Fruit fly (Drosophila melanogaster): Measurements from ENCODE around the gene CG32554.

DNA sequence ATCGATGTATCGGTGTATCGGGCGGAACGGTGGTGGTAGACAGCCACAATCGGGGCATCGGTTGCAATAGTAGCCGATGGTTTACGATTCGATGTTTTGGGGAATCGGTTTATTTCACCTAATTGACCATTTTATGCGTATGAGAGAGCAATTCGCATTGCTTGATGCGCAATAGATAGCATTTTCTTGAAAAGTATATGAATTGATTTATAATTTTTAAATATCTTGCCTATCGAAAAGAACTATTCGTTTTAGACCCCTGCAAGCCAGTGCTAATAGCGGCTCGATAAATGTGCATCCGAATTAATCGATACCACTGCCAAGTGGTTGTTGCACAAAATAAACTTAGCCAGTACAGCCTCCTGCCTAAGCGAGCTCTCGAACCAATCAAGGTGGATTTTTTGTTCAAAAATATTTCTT lies 34.7 kb upstream of the CG32554 start, which contains the start of gene mnb:
- TF ChIP-seq ttk (optimal IDR thresholded peaks at IDR 0.05) (no peak), h (optimal IDR thresholded peaks at IDR 0.05) (no peak), Myc (optimal IDR thresholded peaks at IDR 0.05) (no peak)
